Fruit fly (Drosophila melanogaster) whole organism, embryonic: ENCODE measurements around the gene CG32147.

ENCODE experiments used
- CG6854 ChIP-seq: fragments of 200-800 bp; sonication (Bioruptor generic); optimal IDR thresholded peaks from 3 replicates; lab custom pipeline; 2017; ENCODE audit warnings: missing biosample characterization, mild to moderate bottlenecking, missing genetic modification characterization
- E2f2 ChIP-seq: fragments of 200-800 bp; sonication (Bioruptor generic); IDR thresholded peaks from 2 replicates; pipeline ENCODE4 v1.3.6; 2022; ENCODE audit warnings: missing biosample characterization, missing genetic modification characterization
- chm ChIP-seq: fragments of 200-800 bp; sonication (Bioruptor generic); IDR thresholded peaks from 2 replicates; pipeline ENCODE4 v1.3.6; 2022; ENCODE audit warnings: missing biosample characterization, missing genetic modification characterization

DNA sequence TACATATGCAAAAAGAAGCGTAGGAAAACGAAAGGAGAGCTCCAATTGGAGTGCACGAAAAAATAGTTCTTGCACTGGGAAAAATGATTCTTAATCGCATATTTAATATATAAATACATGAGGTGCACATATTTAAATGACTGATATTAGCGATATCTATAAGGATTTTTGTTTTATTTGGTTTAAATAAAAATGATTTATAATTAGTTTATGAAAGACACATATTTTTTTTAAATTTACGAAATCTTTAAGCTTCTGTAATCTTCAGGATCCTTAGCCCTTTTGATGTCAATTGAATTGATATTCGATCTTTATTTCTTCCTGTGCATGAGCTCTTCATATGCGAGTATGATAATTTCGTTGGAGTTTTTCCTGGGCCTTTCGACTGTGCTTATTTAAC lies 43.9 kb upstream of the CG32147 start:
- TF ChIP-seq chm (no peak), CG6854 (no peak), E2f2 (GFP tag; lab: Robert Waterston, UW) (no peak)
